Worm (Caenorhabditis elegans): ENCODE results near the gene pph-1.

The pph-1 gene

DNA sequence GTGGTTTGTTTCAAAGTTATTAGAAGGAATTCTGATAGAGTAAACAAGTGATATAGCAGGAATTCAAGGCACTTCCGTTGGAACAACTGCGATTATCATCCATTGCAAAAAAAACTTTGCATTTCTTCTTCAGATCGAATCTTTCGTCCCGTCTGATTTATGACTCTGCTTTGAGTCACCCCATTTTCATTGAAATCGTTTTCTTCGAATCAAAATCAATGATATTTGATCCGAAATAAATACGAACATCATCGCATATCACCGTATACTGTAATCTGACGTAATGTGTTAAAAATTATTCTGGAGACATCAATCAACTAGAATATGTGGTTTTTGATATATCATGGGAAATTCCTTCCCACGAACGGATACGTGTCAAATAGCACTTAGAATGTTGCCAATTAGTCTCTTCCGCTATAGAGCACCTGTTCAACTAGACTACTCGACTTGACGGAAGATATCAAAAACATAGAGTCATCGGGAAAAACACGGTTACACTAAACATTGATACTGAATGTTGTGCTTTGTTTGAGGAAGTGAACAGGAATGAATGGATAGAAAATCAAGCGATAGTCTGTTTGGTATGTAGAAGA is 28.6 kb downstream of the pph-1 start:
- TF ChIP-seq unc-55 (GFP tag; optimal IDR thresholded peaks at IDR 0.05) (peak; percentile 47), pag-3 (tag; optimal IDR thresholded peaks at IDR 0.05; ENCODE audit: borderline replicate concordance) (no peak)

DNA sequence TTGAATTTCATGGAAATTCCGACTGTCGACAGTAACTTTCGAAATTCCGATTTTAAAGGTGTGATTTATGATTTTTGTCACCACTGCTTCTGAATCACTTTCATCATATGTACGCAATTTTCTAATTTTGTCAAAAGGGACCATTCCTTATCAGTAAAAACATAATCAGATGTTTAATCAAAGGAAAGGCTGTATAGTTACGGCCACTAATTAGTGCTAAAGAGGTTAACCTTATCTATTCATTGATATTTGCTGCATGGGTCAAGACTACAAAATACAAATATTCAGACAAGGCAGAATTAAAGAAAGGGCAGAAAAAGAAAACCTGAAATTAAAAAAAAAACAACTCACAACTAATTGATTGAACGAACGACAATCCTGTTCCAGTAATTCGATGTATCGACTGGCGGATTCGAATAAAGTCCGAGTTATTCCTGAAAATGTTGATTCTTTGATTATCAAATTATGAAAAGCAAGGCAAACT is 29.7 kb downstream of the pph-1 start, which contains the start of gene T28B11.1:
TSS of gene T28B11.1 (minus strand) at position 434 of the 484 bp plus-strand sequence.
- TF ChIP-seq tbx-7 (tag; optimal IDR thresholded peaks at IDR 0.05) = no peak
- no peak for TF ChIP-seq ceh-14 (tag; optimal IDR thresholded peaks at IDR 0.05)
- TF ChIP-seq elt-4 (tag; optimal IDR thresholded peaks at IDR 0.05) = no peak
- TF ChIP-seq hlh-8 (tag; optimal IDR thresholded peaks at IDR 0.05) = no peak
- no peak for TF ChIP-seq ceh-34 (tag; optimal IDR thresholded peaks at IDR 0.05)
- TF ChIP-seq Y22D7AL.16 (tag; optimal IDR thresholded peaks at IDR 0.05) = no peak
- TF ChIP-seq hlh-6 (tag; optimal IDR thresholded peaks at IDR 0.05) = no peak
- peak; percentile 94 for TF ChIP-seq elt-2 (tag; optimal IDR thresholded peaks at IDR 0.05)
- no peak for TF ChIP-seq ttx-3 (tag; optimal IDR thresholded peaks at IDR 0.05)

DNA sequence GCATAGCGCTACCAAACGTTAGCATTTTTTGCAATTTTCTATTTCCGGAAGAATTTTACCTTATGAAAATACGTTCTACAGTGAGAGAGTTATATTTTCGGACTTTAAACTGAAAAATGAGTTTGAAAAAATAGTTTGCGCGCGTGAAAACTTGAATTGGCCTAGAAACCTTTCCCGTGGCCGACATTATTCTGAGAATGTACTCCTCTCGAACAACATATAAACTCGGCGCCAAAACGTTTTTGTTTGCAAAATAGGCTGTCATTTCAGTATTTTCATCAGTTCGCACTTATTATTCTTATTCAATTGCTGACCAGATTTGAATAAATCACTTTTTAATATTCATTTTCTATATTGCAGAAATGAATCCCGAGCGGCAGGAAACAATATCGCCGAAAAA is 34.4 kb downstream of the pph-1 start, which contains the start of the genes mre-11 and wdr-5.3:
TSS of gene mre-11 (minus strand) at position 113 of the 400 bp plus-strand sequence.
TSS of gene wdr-5.3 (plus strand) at position 361 of the 400 bp plus-strand sequence.
- TF ChIP-seq ref-2 (tag; optimal IDR thresholded peaks at IDR 0.05) (no peak), dmd-4 (tag; optimal IDR thresholded peaks at IDR 0.05; ENCODE audit: borderline replicate concordance) (no peak), ceh-19 (GFP tag; optimal IDR thresholded peaks at IDR 0.05) (no peak), sdc-2 (tag; optimal IDR thresholded peaks at IDR 0.05) (no peak), fax-1 (tag; optimal IDR thresholded peaks at IDR 0.05) (peak; percentile 29), sox-4 (tag; optimal IDR thresholded peaks at IDR 0.05) (no peak), fkh-6 (tag; optimal IDR thresholded peaks at IDR 0.05) (no peak), C08G9.2 (tag; optimal IDR thresholded peaks at IDR 0.05) (peak; percentile 74), ama-1 (optimal IDR thresholded peaks at IDR 0.05) (no peak), pag-3 (tag; optimal IDR thresholded peaks at IDR 0.05; ENCODE audit: borderline replicate concordance) (no peak), K09A11.1 (tag; optimal IDR thresholded peaks at IDR 0.05; ENCODE audit: insufficient read depth) (no peak), che-1 (tag; optimal IDR thresholded peaks at IDR 0.05) (no peak), npax-4 (tag; optimal IDR thresholded peaks at IDR 0.05) (no peak), ets-4 (tag; optimal IDR thresholded peaks at IDR 0.05) (peak; percentile 28), F13H6.1 (tag; optimal IDR thresholded peaks at IDR 0.05) (no peak), Y22D7AL.16 (tag; optimal IDR thresholded peaks at IDR 0.05) (no peak), hlh-13 (GFP tag; optimal IDR thresholded peaks at IDR 0.05) (no peak), lin-11 (tag; optimal IDR thresholded peaks at IDR 0.05) (no peak), ttx-3 (tag; optimal IDR thresholded peaks at IDR 0.05) (no peak), unc-42 (tag; optimal IDR thresholded peaks at IDR 0.05) (no peak), ceh-6 (GFP tag; optimal IDR thresholded peaks at IDR 0.05) (no peak), hlh-30 (tag; optimal IDR thresholded peaks at IDR 0.05; ENCODE audit: insufficient read depth) (no peak), ceh-22 (tag; optimal IDR thresholded peaks at IDR 0.05) (no peak), nhr-11 (tag; optimal IDR thresholded peaks at IDR 0.05) (no peak), sox-2 (GFP tag; IDR thresholded peaks at IDR 0.05) (no peak), pros-1 (tag; optimal IDR thresholded peaks at IDR 0.05) (no peak), ceh-18 (tag; optimal IDR thresholded peaks at IDR 0.05) (no peak), odd-2 (tag; optimal IDR thresholded peaks at IDR 0.05) (no peak), ceh-34 (tag; optimal IDR thresholded peaks at IDR 0.05) (no peak), mec-3 (tag; optimal IDR thresholded peaks at IDR 0.05; ENCODE audit: borderline replicate concordance) (no peak), pqm-1 (tag; optimal IDR thresholded peaks at IDR 0.05) (no peak), tbx-7 (tag; optimal IDR thresholded peaks at IDR 0.05) (peak; percentile 34), ceh-48 (tag; optimal IDR thresholded peaks at IDR 0.05) (no peak), ceh-30 (tag; optimal IDR thresholded peaks at IDR 0.05) (no peak), pax-1 (tag; optimal IDR thresholded peaks at IDR 0.05) (no peak), gmeb-2 (tag; optimal IDR thresholded peaks at IDR 0.05) (no peak), K02D7.2 (tag; optimal IDR thresholded peaks at IDR 0.05) (no peak), zip-5 (tag; optimal IDR thresholded peaks at IDR 0.05) (peak; percentile 21), ceh-31 (tag; optimal IDR thresholded peaks at IDR 0.05) (peak; percentile 59), ceh-2 (tag; optimal IDR thresholded peaks at IDR 0.05) (peak; percentile 53), ceh-14 (tag; optimal IDR thresholded peaks at IDR 0.05) (no peak), madf-2 (tag; optimal IDR thresholded peaks at IDR 0.05) (no peak), tbx-2 (tag; optimal IDR thresholded peaks at IDR 0.05) (peak; percentile 57)

All from whole organism, late embryonic.